Worm (Caenorhabditis elegans): Measurements from ENCODE around the gene H38K22.7.

H38K22.7 gene

ce11 chrIII:4321399-4321798 is at the start of gene H38K22.7:
TSS of gene H38K22.7 (plus strand) at chrIII:4321699.
- TF ChIP-seq dao-5 (tag; optimal IDR thresholded peaks at IDR 0.05) (no peak), W03F9.2 (tag; optimal IDR thresholded peaks at IDR 0.05) (no peak), him-1 (tag; optimal IDR thresholded peaks at IDR 0.05) (no peak)

- TF ChIP-seq dao-5 (tag; optimal IDR thresholded peaks at IDR 0.05) (no peak), W03F9.2 (tag; optimal IDR thresholded peaks at IDR 0.05) (no peak), him-1 (tag; optimal IDR thresholded peaks at IDR 0.05) (no peak)
Observed at ce11 chrIII:4272864-4273263, 48.6 kb upstream of the H38K22.7 start.

ce11 chrIII:4274524-4274923 is 47.0 kb upstream of the H38K22.7 start:
- TF ChIP-seq him-1 (tag; optimal IDR thresholded peaks at IDR 0.05) (no peak), dao-5 (tag; optimal IDR thresholded peaks at IDR 0.05) (no peak), W03F9.2 (tag; optimal IDR thresholded peaks at IDR 0.05) (no peak)

- no peak for TF ChIP-seq him-1 (tag; optimal IDR thresholded peaks at IDR 0.05)
- TF ChIP-seq dao-5 (tag; optimal IDR thresholded peaks at IDR 0.05): no peak
- no peak for TF ChIP-seq W03F9.2 (tag; optimal IDR thresholded peaks at IDR 0.05)
Observed at ce11 chrIII:4275704-4276103, 45.8 kb upstream of the H38K22.7 start.

ce11 chrIII:4276277-4276676 is 45.2 kb upstream of the H38K22.7 start:
- TF ChIP-seq him-1 (tag; optimal IDR thresholded peaks at IDR 0.05): no peak
- no peak for TF ChIP-seq W03F9.2 (tag; optimal IDR thresholded peaks at IDR 0.05)
- no peak for TF ChIP-seq dao-5 (tag; optimal IDR thresholded peaks at IDR 0.05)

- TF ChIP-seq dao-5 (tag; optimal IDR thresholded peaks at IDR 0.05): no peak
- no peak for TF ChIP-seq W03F9.2 (tag; optimal IDR thresholded peaks at IDR 0.05)
- no peak for TF ChIP-seq him-1 (tag; optimal IDR thresholded peaks at IDR 0.05)
Observed at ce11 chrIII:4277762-4278161, 43.7 kb upstream of the H38K22.7 start.

- TF ChIP-seq dao-5 (tag; optimal IDR thresholded peaks at IDR 0.05) (no peak), him-1 (tag; optimal IDR thresholded peaks at IDR 0.05) (no peak), W03F9.2 (tag; optimal IDR thresholded peaks at IDR 0.05) (no peak)
Observed at ce11 chrIII:4278203-4278602, 43.3 kb upstream of the H38K22.7 start.

- no peak for TF ChIP-seq W03F9.2 (tag; optimal IDR thresholded peaks at IDR 0.05)
- no peak for TF ChIP-seq him-1 (tag; optimal IDR thresholded peaks at IDR 0.05)
- TF ChIP-seq dao-5 (tag; optimal IDR thresholded peaks at IDR 0.05): no peak
Observed at ce11 chrIII:4280215-4281173, 41.0 kb upstream of the H38K22.7 start, which contains the start of gene sup-26. TSS of gene sup-26 (minus strand) at chrIII:4280224.

ce11 chrIII:4281955-4282618 is 39.4 kb upstream of the H38K22.7 start:
- peak; percentile 89 for TF ChIP-seq W03F9.2 (tag; optimal IDR thresholded peaks at IDR 0.05)
- TF ChIP-seq dao-5 (tag; optimal IDR thresholded peaks at IDR 0.05): peak; percentile 89
- TF ChIP-seq him-1 (tag; optimal IDR thresholded peaks at IDR 0.05): peak; percentile 97

- no peak for TF ChIP-seq W03F9.2 (tag; optimal IDR thresholded peaks at IDR 0.05)
Observed at ce11 chrIII:4283175-4283574, 38.3 kb upstream of the H38K22.7 start.

ce11 chrIII:4284732-4285165 is 36.8 kb upstream of the H38K22.7 start:
- TF ChIP-seq dao-5 (tag; optimal IDR thresholded peaks at IDR 0.05) (no peak), W03F9.2 (tag; optimal IDR thresholded peaks at IDR 0.05) (peak; percentile 50)

- TF ChIP-seq dao-5 (tag; optimal IDR thresholded peaks at IDR 0.05) (no peak), W03F9.2 (tag; optimal IDR thresholded peaks at IDR 0.05) (no peak), him-1 (tag; optimal IDR thresholded peaks at IDR 0.05) (no peak)
Observed at ce11 chrIII:4287379-4287778, 34.1 kb upstream of the H38K22.7 start, which contains the start of gene R10E4.3. TSS of gene R10E4.3 (minus strand) at chrIII:4287479.

ce11 chrIII:4289952-4290351 is 31.5 kb upstream of the H38K22.7 start:
- TF ChIP-seq him-1 (tag; optimal IDR thresholded peaks at IDR 0.05) (no peak), W03F9.2 (tag; optimal IDR thresholded peaks at IDR 0.05) (no peak), dao-5 (tag; optimal IDR thresholded peaks at IDR 0.05) (no peak)

- peak; percentile 69 for TF ChIP-seq W03F9.2 (tag; optimal IDR thresholded peaks at IDR 0.05)
- TF ChIP-seq him-1 (tag; optimal IDR thresholded peaks at IDR 0.05): no peak
- no peak for TF ChIP-seq dao-5 (tag; optimal IDR thresholded peaks at IDR 0.05)
Observed at ce11 chrIII:4291216-4291691, 30.2 kb upstream of the H38K22.7 start, which contains the start of gene mcm-5. TSS of gene mcm-5 (minus strand) at chrIII:4291266.

Measured in whole organism, L4/young adult.